Worm (Caenorhabditis elegans) whole organism, L2 larva: ENCODE measurements around the gene lig-4.
A peak's percentile ranks its signal among the peaks of the same experiment; 100 is the strongest.

ENCODE experiments used
- aly-2 ChIP-seq: fragments of 150-350 bp; optimal IDR thresholded peaks from 2 replicates; lab custom pipeline; 2014; ENCODE audit warnings: missing biosample characterization, missing genetic modification characterization
- ama-1 ChIP-seq: fragments of 150-350 bp; optimal IDR thresholded peaks from 2 replicates; lab custom pipeline; 2018; ENCODE audit warnings: inconsistent platforms
- egl-27 ChIP-seq: sonication (generic microtip); optimal IDR thresholded peaks from 3 replicates; lab custom pipeline; 2017; ENCODE audit warnings: missing biosample characterization, missing genetic modification reagents, missing genetic modification characterization
- elt-3 ChIP-seq: sonication (generic microtip); optimal IDR thresholded peaks from 2 replicates; lab custom pipeline; 2017; ENCODE audit warnings: missing biosample characterization, missing genetic modification characterization
- gmeb-1 ChIP-seq: fragments of 150-350 bp; optimal IDR thresholded peaks from 2 replicates; lab custom pipeline; 2014; ENCODE audit warnings: missing biosample characterization, missing genetic modification characterization
- lin-39 ChIP-seq: fragments of 150-350 bp; optimal IDR thresholded peaks from 2 replicates; lab custom pipeline; 2014; ENCODE audit warnings: missing biosample characterization, missing genetic modification reagents, missing genetic modification characterization
- nhr-237 ChIP-seq: fragments of 150-350 bp; optimal IDR thresholded peaks from 2 replicates; lab custom pipeline; 2014; ENCODE audit warnings: missing biosample characterization, missing genetic modification characterization
- nhr-25 ChIP-seq: fragments of 150-350 bp; sonication (generic microtip); optimal IDR thresholded peaks from 3 replicates; lab custom pipeline; 2014; ENCODE audit warnings: missing biosample characterization, missing genetic modification characterization
- nhr-77 ChIP-seq: fragments of 150-350 bp; optimal IDR thresholded peaks from 2 replicates; lab custom pipeline; 2014; ENCODE audit warnings: missing biosample characterization, missing genetic modification characterization
- skn-1 ChIP-seq: sonication (generic microtip); optimal IDR thresholded peaks from 2 replicates; lab custom pipeline; 2017; ENCODE audit warnings: missing biosample characterization, missing genetic modification characterization
- sma-3 ChIP-seq: sonication (generic microtip); optimal IDR thresholded peaks from 2 replicates; lab custom pipeline; 2016; ENCODE audit warnings: missing genetic modification reagents, missing genetic modification characterization, missing compliant biosample characterization
- unc-55 ChIP-seq: fragments of 150-350 bp; sonication (generic microtip); optimal IDR thresholded peaks from 3 replicates; lab custom pipeline; 2014; ENCODE audit warnings: missing biosample characterization, missing genetic modification reagents, missing genetic modification characterization
- unc-62 ChIP-seq: fragments of 150-350 bp; optimal IDR thresholded peaks from 2 replicates; lab custom pipeline; 2014; ENCODE audit warnings: missing biosample characterization, missing genetic modification reagents, missing genetic modification characterization

- TF ChIP-seq gmeb-1 (tag; lab: Kevin White, UChicago) (no peak), egl-27 (tag; lab: Kevin White, UChicago) (no peak), ama-1 (lab: Kevin White, UChicago) (no peak), lin-39 (no peak), nhr-25 (tag; lab: Kevin White, UChicago) (no peak), unc-55 (peak; percentile 54), nhr-237 (no peak), elt-3 (tag; lab: Kevin White, UChicago) (no peak), skn-1 (tag; lab: Kevin White, UChicago) (no peak), nhr-77 (no peak), unc-62 (GFP tag; lab: Kevin White, UChicago) (no peak), aly-2 (tag; lab: Kevin White, UChicago) (no peak), sma-3 (GFP tag; lab: Kevin White, UChicago) (no peak)
These were observed 11.7 kb downstream of the lig-4 start for ce11 chrIII:7533012-7533411.
